Fruit fly (Drosophila melanogaster) whole organism, embryonic: Measurements from ENCODE around the gene Sf3b2.

Experiments
- Abd-B ChIP-seq: fragments of 200-800 bp; sonication (Bioruptor generic); optimal IDR thresholded peaks from 2 replicates; lab custom pipeline; 2018; ENCODE audit warnings: missing biosample characterization, mild to moderate bottlenecking, missing genetic modification characterization, moderate library complexity
- Asciz ChIP-seq: fragments of 200-800 bp; sonication (Bioruptor generic); optimal IDR thresholded peaks from 2 replicates; lab custom pipeline; 2017; ENCODE audit warnings: missing biosample characterization, mild to moderate bottlenecking, missing genetic modification characterization, missing genetic modification reagents
- Atf-2 ChIP-seq: fragments of 200-800 bp; sonication (Bioruptor generic); optimal IDR thresholded peaks from 2 replicates; lab custom pipeline; 2016; ENCODE audit warnings: missing biosample characterization, missing genetic modification characterization
- BtbVII ChIP-seq: fragments of 200-800 bp; sonication (Bioruptor generic); optimal IDR thresholded peaks from 3 replicates; lab custom pipeline; 2017; ENCODE audit warnings: missing biosample characterization, mild to moderate bottlenecking, missing genetic modification characterization
- CG10209 ChIP-seq: fragments of 200-800 bp; sonication (Bioruptor generic); optimal IDR thresholded peaks from 3 replicates; lab custom pipeline; 2017; ENCODE audit warnings: missing biosample characterization, mild to moderate bottlenecking, missing genetic modification characterization, missing genetic modification reagents
- CG11085 ChIP-seq: fragments of 200-800 bp; sonication (Bioruptor generic); IDR thresholded peaks from 2 replicates; pipeline ENCODE4 v1.3.6; 2022; ENCODE audit warnings: missing biosample characterization, missing genetic modification characterization
- CG12104 ChIP-seq: fragments of 200-800 bp; sonication (Bioruptor generic); optimal IDR thresholded peaks from 3 replicates; lab custom pipeline; 2016; ENCODE audit warnings: missing biosample characterization, missing genetic modification characterization
- CG12659 ChIP-seq: fragments of 200-800 bp; sonication (Bioruptor generic); optimal IDR thresholded peaks from 3 replicates; lab custom pipeline; 2017; ENCODE audit warnings: mild to moderate bottlenecking, missing biosample characterization, missing genetic modification reagents, missing genetic modification characterization
- CG14441 ChIP-seq: fragments of 200-800 bp; sonication (Bioruptor generic); IDR thresholded peaks from 2 replicates; pipeline ENCODE4 v1.3.6; 2022; ENCODE audit warnings: missing biosample characterization, missing genetic modification characterization
- CG15011 ChIP-seq: fragments of 200-800 bp; sonication (Bioruptor generic); optimal IDR thresholded peaks from 3 replicates; lab custom pipeline; 2018; ENCODE audit warnings: missing biosample characterization, mild to moderate bottlenecking, missing genetic modification characterization
- CG1647 ChIP-seq: fragments of 200-800 bp; sonication (Bioruptor generic); optimal IDR thresholded peaks from 3 replicates; lab custom pipeline; 2016; ENCODE audit warnings: missing biosample characterization, missing genetic modification characterization
- CG2129 ChIP-seq: fragments of 200-800 bp; sonication (Bioruptor generic); IDR thresholded peaks from 2 replicates; pipeline ENCODE4 v1.3.6; 2022; ENCODE audit warnings: missing biosample characterization, missing genetic modification characterization; ENCODE audit not compliant: partially characterized antibody
- CG2875 ChIP-seq: fragments of 200-800 bp; sonication (Bioruptor generic); optimal IDR thresholded peaks from 2 replicates; lab custom pipeline; 2017; ENCODE audit warnings: missing biosample characterization, mild to moderate bottlenecking, missing genetic modification characterization, missing genetic modification reagents
- CG2889 ChIP-seq: fragments of 200-800 bp; sonication (Bioruptor generic); IDR thresholded peaks from 3 replicates; pipeline ENCODE4 v1.3.6; 2022; ENCODE audit warnings: missing biosample characterization, missing genetic modification characterization
- CG3838 ChIP-seq: fragments of 200-800 bp; sonication (Bioruptor generic); optimal IDR thresholded peaks from 3 replicates; lab custom pipeline; 2016; ENCODE audit warnings: missing biosample characterization, missing genetic modification characterization
- CG4404 ChIP-seq: fragments of 200-800 bp; sonication (Bioruptor generic); IDR thresholded peaks from 2 replicates; pipeline ENCODE4 v1.3.6; 2022; ENCODE audit warnings: missing biosample characterization, missing genetic modification characterization
- CG4730 ChIP-seq: fragments of 200-800 bp; sonication (Bioruptor generic); IDR thresholded peaks from 2 replicates; pipeline ENCODE4 v1.3.6; 2022; ENCODE audit warnings: missing biosample characterization, missing genetic modification characterization
- CG4854 ChIP-seq: fragments of 200-800 bp; sonication (Bioruptor generic); optimal IDR thresholded peaks from 2 replicates; lab custom pipeline; 2016; ENCODE audit warnings: missing biosample characterization, missing genetic modification characterization, inconsistent platforms
- CG5180 ChIP-seq: fragments of 200-800 bp; sonication (Bioruptor generic); optimal IDR thresholded peaks from 3 replicates; lab custom pipeline; 2017; ENCODE audit warnings: missing biosample characterization, missing genetic modification characterization, mild to moderate bottlenecking, moderate library complexity, missing genetic modification reagents
- CG6689 ChIP-seq: fragments of 200-800 bp; sonication (Bioruptor generic); IDR thresholded peaks from 2 replicates; pipeline ENCODE4 v1.3.6; 2022; ENCODE audit warnings: missing biosample characterization, missing genetic modification characterization
- CG9609 ChIP-seq: fragments of 200-800 bp; sonication (Bioruptor generic); optimal IDR thresholded peaks from 3 replicates; lab custom pipeline; 2016; ENCODE audit warnings: missing biosample characterization, missing genetic modification characterization
- CG9797 ChIP-seq: fragments of 200-800 bp; sonication (Bioruptor generic); optimal IDR thresholded peaks from 3 replicates; lab custom pipeline; 2018; ENCODE audit warnings: missing biosample characterization, mild to moderate bottlenecking, missing genetic modification characterization
- D19A ChIP-seq: fragments of 200-800 bp; optimal IDR thresholded peaks from 3 replicates; lab custom pipeline; 2019; ENCODE audit warnings: missing biosample characterization, mild to moderate bottlenecking, missing genetic modification characterization, moderate library complexity
- Ets65A ChIP-seq: fragments of 200-800 bp; sonication (Bioruptor generic); peaks from one replicate; lab custom pipeline; 2016; ENCODE audit warnings: missing biosample characterization, missing genetic modification characterization
- Fer1 ChIP-seq: fragments of 200-800 bp; sonication (Bioruptor generic); optimal IDR thresholded peaks from 2 replicates; lab custom pipeline; 2017; ENCODE audit warnings: missing biosample characterization, mild to moderate bottlenecking, missing genetic modification characterization
- Gug ChIP-seq: fragments of 200-800 bp; sonication (Bioruptor generic); IDR thresholded peaks from 4 replicates; pipeline ENCODE4 v1.3.6; 2022; ENCODE audit warnings: missing biosample characterization, missing genetic modification characterization
- HLH3B ChIP-seq: fragments of 200-800 bp; sonication (Bioruptor generic); IDR thresholded peaks from 2 replicates; pipeline ENCODE4 v1.3.6; 2022; ENCODE audit warnings: missing biosample characterization, missing genetic modification characterization
- Lpt ChIP-seq: fragments of >200 bp; optimal IDR thresholded peaks from 2 replicates; lab custom pipeline; 2018; ENCODE audit warnings: missing biosample characterization, missing genetic modification characterization
- Meics ChIP-seq: fragments of 200-800 bp; sonication (Bioruptor generic); optimal IDR thresholded peaks from 2 replicates; lab custom pipeline; 2017; ENCODE audit warnings: missing biosample characterization, mild to moderate bottlenecking, missing genetic modification characterization
- Mes4 ChIP-seq: fragments of 200-800 bp; sonication (Bioruptor generic); optimal IDR thresholded peaks from 2 replicates; lab custom pipeline; 2016; ENCODE audit warnings: missing biosample characterization, missing genetic modification characterization
- NFAT ChIP-seq: fragments of 200-800 bp; sonication (Bioruptor generic); IDR thresholded peaks from 2 replicates; pipeline ENCODE4 v1.3.6; 2022; ENCODE audit warnings: missing biosample characterization, missing genetic modification characterization
- Nf-YA ChIP-seq: fragments of 200-800 bp; sonication (Bioruptor generic); IDR thresholded peaks from 2 replicates; pipeline ENCODE4 v1.3.6; 2022; ENCODE audit warnings: missing biosample characterization, missing genetic modification characterization
- Oaz ChIP-seq: fragments of 200-800 bp; sonication (Bioruptor generic); IDR thresholded peaks from 2 replicates; pipeline ENCODE4 v1.3.6; 2022; ENCODE audit warnings: missing biosample characterization, missing genetic modification characterization
- TFAM ChIP-seq: fragments of 200-800 bp; sonication (Bioruptor generic); optimal IDR thresholded peaks from 2 replicates; lab custom pipeline; 2017; ENCODE audit warnings: missing biosample characterization, missing genetic modification characterization, inconsistent platforms
- amos ChIP-seq: fragments of 200-800 bp; sonication (Bioruptor generic); IDR thresholded peaks from 2 replicates; pipeline ENCODE4 v1.3.6; 2022; ENCODE audit warnings: missing biosample characterization, missing genetic modification characterization; ENCODE audit not compliant: partially characterized antibody
- bbx ChIP-seq: fragments of 200-800 bp; sonication (Bioruptor generic); IDR thresholded peaks from 2 replicates; pipeline ENCODE4 v1.3.6; 2022; ENCODE audit warnings: missing biosample characterization, missing genetic modification characterization; ENCODE audit not compliant: partially characterized antibody
- chinmo ChIP-seq: fragments of 200-800 bp; sonication (Bioruptor generic); IDR thresholded peaks from 4 replicates; pipeline ENCODE4 v1.3.6; 2022; ENCODE audit warnings: missing biosample characterization, missing genetic modification characterization; ENCODE audit not compliant: partially characterized antibody
- corto ChIP-seq: fragments of 200-800 bp; sonication (Bioruptor generic); optimal IDR thresholded peaks from 2 replicates; lab custom pipeline; 2016; ENCODE audit warnings: missing biosample characterization, mild to moderate bottlenecking, missing genetic modification characterization, moderate library complexity
- dmrt11E ChIP-seq: fragments of 200-800 bp; sonication (Bioruptor generic); optimal IDR thresholded peaks from 3 replicates; lab custom pipeline; 2018; ENCODE audit warnings: missing biosample characterization, mild to moderate bottlenecking, missing genetic modification characterization, moderate library complexity
- gcm2 ChIP-seq: fragments of 200-800 bp; sonication (Bioruptor generic); optimal IDR thresholded peaks from 2 replicates; lab custom pipeline; 2016; ENCODE audit warnings: missing biosample characterization, missing genetic modification characterization
- hbn ChIP-seq: fragments of 200-800 bp; sonication (Bioruptor generic); IDR thresholded peaks from 2 replicates; pipeline ENCODE4 v1.3.6; 2022; ENCODE audit warnings: missing biosample characterization, missing genetic modification characterization; ENCODE audit not compliant: partially characterized antibody
- her ChIP-seq: fragments of 200-800 bp; sonication (Bioruptor generic); optimal IDR thresholded peaks from 2 replicates; lab custom pipeline; 2016; ENCODE audit warnings: missing biosample characterization, missing genetic modification characterization
- insv ChIP-seq, 2 experiments: fragments of 200-800 bp; sonication (Bioruptor generic); optimal IDR thresholded peaks; 3 replicates each; lab custom pipeline; 2016 to 2018; ENCODE audit warnings: missing biosample characterization in 2 of 2, missing genetic modification characterization in 2 of 2
- nom ChIP-seq: fragments of 200-800 bp; sonication (Bioruptor generic); optimal IDR thresholded peaks from 2 replicates; lab custom pipeline; 2017; ENCODE audit warnings: missing biosample characterization, missing genetic modification characterization, mild to moderate bottlenecking, moderate library complexity, missing genetic modification reagents
- onecut ChIP-seq: fragments of 200-800 bp; sonication (Bioruptor generic); IDR thresholded peaks from 2 replicates; pipeline ENCODE4 v1.3.6; 2022; ENCODE audit warnings: missing biosample characterization, missing genetic modification characterization
- p53 ChIP-seq: fragments of 200-800 bp; sonication (Bioruptor generic); optimal IDR thresholded peaks from 2 replicates; lab custom pipeline; 2016; ENCODE audit warnings: missing biosample characterization, missing genetic modification characterization
- sd ChIP-seq: fragments of 200-800 bp; sonication (Bioruptor generic); optimal IDR thresholded peaks from 3 replicates; lab custom pipeline; 2018; ENCODE audit warnings: missing biosample characterization, mild to moderate bottlenecking, missing genetic modification characterization, moderate library complexity
- sim ChIP-seq: fragments of 200-800 bp; sonication (Bioruptor generic); IDR thresholded peaks from 2 replicates; pipeline ENCODE4 v1.3.6; 2022; ENCODE audit warnings: missing biosample characterization, missing genetic modification characterization
- slp2 ChIP-seq: fragments of 200-800 bp; sonication (Bioruptor generic); optimal IDR thresholded peaks from 2 replicates; lab custom pipeline; 2016; ENCODE audit warnings: missing biosample characterization, missing genetic modification characterization
- sob ChIP-seq: fragments of 200-800 bp; sonication (Bioruptor generic); IDR thresholded peaks from 2 replicates; pipeline ENCODE4 v1.3.6; 2022; ENCODE audit warnings: missing biosample characterization, missing genetic modification characterization
- sug ChIP-seq: fragments of 200-800 bp; optimal IDR thresholded peaks from 2 replicates; lab custom pipeline; 2019; ENCODE audit warnings: missing biosample characterization, mild to moderate bottlenecking, missing genetic modification characterization, moderate library complexity

The Sf3b2 gene

dm6 chr2L:3039774-3040173, 10.8 kb upstream of the Sf3b2 start, which contains the start of the genes cnir and CG17221 (continued):
- TF ChIP-seq hbn (peak; percentile 62; the same call in 1 of the 2 replicates), sob (peak; percentile 60), CG4404 (GFP tag; lab: Robert Waterston, UW) (no peak; the same call in 1 of the 2 replicates), gcm2 (peak; percentile 53), Mes4 (GFP tag; lab: Kevin White, UChicago) (peak; percentile 46), BtbVII (GFP tag; lab: Kevin White, UChicago) (peak; percentile 32), CG4730 (no peak), Lpt (GFP tag; lab: Kevin White, UChicago) (no peak), CG12659 (GFP tag; lab: Kevin White, UChicago) (peak; percentile 75), Oaz (GFP tag; lab: Robert Waterston, UW) (no peak), onecut (GFP tag; lab: Robert Waterston, UW) (peak; percentile 88), sug (tag; lab: Kevin White, UChicago) (peak; percentile 78), CG2889 (GFP tag; lab: Robert Waterston, UW) (no peak), CG10209 (GFP tag; lab: Kevin White, UChicago) (peak; percentile 42), CG12104 (peak; percentile 39), CG9797 (GFP tag; lab: Kevin White, UChicago) (peak; percentile 27), slp2 (peak; percentile 66), nom (GFP tag; lab: Kevin White, UChicago) (peak; percentile 22), CG2875 (GFP tag; lab: Kevin White, UChicago) (no peak), Ets65A (GFP tag; lab: Kevin White, UChicago) (peak; percentile 88), sd (tag; lab: Kevin White, UChicago) (peak; percentile 23), CG3838 (peak; percentile 43), Gug (GFP tag; lab: Robert Waterston, UW) (no peak), CG4854 (GFP tag; lab: Kevin White, UChicago) (peak; percentile 68), p53 (GFP tag; lab: Kevin White, UChicago) (peak; percentile 45), Asciz (no peak), CG2129 (GFP tag; lab: Robert Waterston, UW) (no peak), sim (GFP tag; lab: Robert Waterston, UW) (no peak), Abd-B (GFP tag; lab: Kevin White, UChicago) (peak; percentile 64), her (GFP tag; lab: Kevin White, UChicago) (peak; percentile 66), Meics (GFP tag; lab: Kevin White, UChicago) (peak; percentile 88), amos (GFP tag; lab: Robert Waterston, UW) (no peak; the same call in 1 of the 2 replicates), bbx (GFP tag; lab: Robert Waterston, UW) (no peak), D19A (tag; lab: Kevin White, UChicago) (peak; percentile 37), TFAM (GFP tag; lab: Kevin White, UChicago) (no peak), CG11085 (0 out of 2 replicates have a peak, but pooled peaks have one; percentile 9), HLH3B (no peak), corto (GFP tag; lab: Kevin White, UChicago) (no peak), CG5180 (GFP tag; lab: Kevin White, UChicago) (no peak), dmrt11E (peak; percentile 51), chinmo (GFP tag; lab: Robert Waterston, UW) (no peak), CG15011 (peak; percentile 29), CG9609 (GFP tag; lab: Kevin White, UChicago) (peak; percentile 61), Nf-YA (GFP tag; lab: Robert Waterston, UW) (no peak), insv (GFP tag; optimal IDR thresholded peaks at IDR 0.05; lab: Kevin White, UChicago) (peak in 1 of 2 experiments; percentile 63), NFAT (GFP tag; lab: Robert Waterston, UW) (peak; percentile 47; the same call in 1 of the 2 replicates), Fer1 (GFP tag; lab: Kevin White, UChicago) (peak; percentile 79), CG6689 (GFP tag; lab: Robert Waterston, UW) (peak; percentile 55), CG1647 (GFP tag; lab: Kevin White, UChicago) (peak; percentile 19), Atf-2 (GFP tag; lab: Kevin White, UChicago) (peak; percentile 51), CG14441 (GFP tag; lab: Robert Waterston, UW) (0 out of 2 replicates have a peak, but pooled peaks have one; percentile 21)
